Fruit fly (Drosophila melanogaster) whole organism: Measurements from ENCODE around the gene Doa.

ENCODE experiments used
- pan ChIP-seq: fragments of >200 bp; optimal IDR thresholded peaks from 2 replicates; lab custom pipeline; 2017
- usp ChIP-seq: fragments of >200 bp; optimal IDR thresholded peaks from 2 replicates; lab custom pipeline; 2017; ENCODE audit warnings: missing biosample characterization, missing genetic modification characterization, mixed read lengths

DNA sequence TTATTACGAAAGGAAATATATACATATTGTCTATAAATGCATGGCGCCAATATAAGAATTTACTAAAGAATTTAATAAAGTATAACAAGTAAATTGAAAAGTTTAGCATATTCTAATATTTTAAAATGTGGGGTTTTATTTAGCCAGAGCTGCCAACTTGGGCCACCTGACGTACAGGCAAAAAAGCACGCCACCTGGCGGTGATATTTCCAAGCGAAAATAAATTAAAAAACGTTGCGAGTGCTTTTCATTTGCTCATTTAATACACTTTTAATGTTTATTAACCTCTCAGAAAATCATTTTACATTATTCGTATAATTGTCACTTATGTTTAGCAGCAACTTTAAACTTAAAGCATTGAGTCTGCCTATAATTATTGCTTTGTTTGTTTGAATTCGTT lies 17.5 kb upstream of the Doa start:
- no peak for TF ChIP-seq usp (GFP tag; lab: Kevin White, UChicago)
- no peak for TF ChIP-seq pan (lab: Kevin White, UChicago)
